ENCODE assay signal across 5 worm cellular contexts in genomic region chrX:10194327-10195096, ce11.
TF ChIP-seq lines count a peak whose summit lies in the region.

Gene myrf-2 (minus strand): TSS chrX:10194377.

TF ChIP-seq in whole organism, L1 larva, 84 proteins besides CTCF, POLR2A, EP300 and RAD21 (continues in another document):
- peak; percentile 89 for TF ChIP-seq lin-14 (GFP tag; optimal IDR thresholded peaks at IDR 0.05; lab: Kevin White, UChicago)
- TF ChIP-seq tbx-2 (tag; optimal IDR thresholded peaks at IDR 0.05; lab: Kevin White, UChicago), result no peak
- peak; percentile 19 for TF ChIP-seq nhr-90 (tag; optimal IDR thresholded peaks at IDR 0.05; lab: Kevin White, UChicago; ENCODE audit: poor library complexity)
- TF ChIP-seq swsn-7 (tag; optimal IDR thresholded peaks at IDR 0.05; lab: Kevin White, UChicago), result peak; percentile 1
- TF ChIP-seq irx-1 (tag; optimal IDR thresholded peaks at IDR 0.05; lab: Kevin White, UChicago), result no peak
- peak; percentile 87 for TF ChIP-seq pag-3 (tag; optimal IDR thresholded peaks at IDR 0.05; lab: Kevin White, UChicago; ENCODE audit: borderline replicate concordance, insufficient read depth)
- TF ChIP-seq egl-27 (tag; optimal IDR thresholded peaks at IDR 0.05; lab: Kevin White, UChicago), result no peak
- TF ChIP-seq xbp-1 (tag; optimal IDR thresholded peaks at IDR 0.05; lab: Kevin White, UChicago), result peak; percentile 33
- TF ChIP-seq grh-1 (GFP tag; IDR thresholded peaks at IDR 0.05; lab: Robert Waterston, UW), result peak; percentile 91
- TF ChIP-seq lsy-2 (tag; optimal IDR thresholded peaks at IDR 0.05; lab: Kevin White, UChicago), result peak in 1 of 2 experiments; percentile 20
- TF ChIP-seq snu-23 (GFP tag; optimal IDR thresholded peaks at IDR 0.05; lab: Kevin White, UChicago), result peak; percentile 47
- TF ChIP-seq mep-1 (tag; optimal IDR thresholded peaks at IDR 0.05; lab: Kevin White, UChicago), result peak; percentile 47
- TF ChIP-seq nhr-71 (tag; optimal IDR thresholded peaks at IDR 0.05; lab: Kevin White, UChicago), result peak; percentile 36
- TF ChIP-seq zip-4 (GFP tag; optimal IDR thresholded peaks at IDR 0.05; lab: Kevin White, UChicago), result peak; percentile 63
- peak; percentile 90 for TF ChIP-seq nhr-85 (tag; lab: Kevin White, UChicago)
- TF ChIP-seq elt-3 (tag; optimal IDR thresholded peaks at IDR 0.05; lab: Kevin White, UChicago), result peak in 2 of 6 experiments; percentile 30 to 58
- TF ChIP-seq blmp-1 (tag; optimal IDR thresholded peaks at IDR 0.05; lab: Kevin White, UChicago), result peak; percentile 89
- peak; percentile 59 for TF ChIP-seq nhr-20 (tag; optimal IDR thresholded peaks at IDR 0.05; lab: Kevin White, UChicago)

TF ChIP-seq in whole organism, L2 larva, 48 proteins besides CTCF, POLR2A, EP300 and RAD21:
- no peak for TF ChIP-seq ZK546.5 (tag; optimal IDR thresholded peaks at IDR 0.05; lab: Kevin White, UChicago)
- TF ChIP-seq nhr-21 (tag; optimal IDR thresholded peaks at IDR 0.05; lab: Kevin White, UChicago), result peak; percentile 21
- TF ChIP-seq peb-1 (tag; optimal IDR thresholded peaks at IDR 0.05; lab: Kevin White, UChicago), result peak; percentile 80
- TF ChIP-seq mdl-1 (tag; optimal IDR thresholded peaks at IDR 0.05; lab: Kevin White, UChicago), result peak in 1 of 2 experiments; percentile 13
- peak; percentile 50 for TF ChIP-seq blmp-1 (tag; optimal IDR thresholded peaks at IDR 0.05; lab: Kevin White, UChicago; ENCODE audit: insufficient read depth)
- TF ChIP-seq sma-3 (GFP tag; optimal IDR thresholded peaks at IDR 0.05; lab: Kevin White, UChicago), result peak; percentile 12
- TF ChIP-seq nhr-129 (tag; optimal IDR thresholded peaks at IDR 0.05; lab: Kevin White, UChicago), result peak; percentile 4
- TF ChIP-seq unc-39 (tag; optimal IDR thresholded peaks at IDR 0.05; lab: Kevin White, UChicago), result no peak
- TF ChIP-seq F13H6.1 (tag; optimal IDR thresholded peaks at IDR 0.05; lab: Kevin White, UChicago), result peak; percentile 23
- TF ChIP-seq nhr-25 (tag; optimal IDR thresholded peaks at IDR 0.05; lab: Kevin White, UChicago), result peak; percentile 63
TF ChIP-seq in whole organism, L2 larva: peak in this region for 8.

TF ChIP-seq in whole organism, L3 larva, 47 proteins besides CTCF, POLR2A, EP300 and RAD21:
- TF ChIP-seq egl-5 (tag; optimal IDR thresholded peaks at IDR 0.05; lab: Kevin White, UChicago), result no peak
- TF ChIP-seq nfya-1 (tag; optimal IDR thresholded peaks at IDR 0.05; lab: Kevin White, UChicago; ENCODE audit: insufficient read depth), result peak; percentile 11
- peak; percentile 30 for TF ChIP-seq hmg-11 (tag; optimal IDR thresholded peaks at IDR 0.05; lab: Kevin White, UChicago)
- no peak for TF ChIP-seq fkh-2 (tag; optimal IDR thresholded peaks at IDR 0.05; lab: Kevin White, UChicago)
- peak; percentile 54 for TF ChIP-seq nhr-23 (tag; optimal IDR thresholded peaks at IDR 0.05; lab: Kevin White, UChicago)
- no peak for TF ChIP-seq R02D3.7 (tag; optimal IDR thresholded peaks at IDR 0.05; lab: Kevin White, UChicago)
- TF ChIP-seq pha-4 (tag; optimal IDR thresholded peaks at IDR 0.05; lab: Kevin White, UChicago), result peak; percentile 40
- TF ChIP-seq nhr-25 (tag; optimal IDR thresholded peaks at IDR 0.05; lab: Kevin White, UChicago), result peak; percentile 76

TF ChIP-seq in whole organism, L4 larva, 104 proteins besides CTCF, POLR2A, EP300 and RAD21:
- peak in 1 of 2 experiments; percentile 36 for TF ChIP-seq mdl-1 (tag; optimal IDR thresholded peaks at IDR 0.05; lab: Kevin White, UChicago)
- TF ChIP-seq hlh-11 (tag; optimal IDR thresholded peaks at IDR 0.05; lab: Kevin White, UChicago), result peak; percentile 58
- no peak for TF ChIP-seq zfp-3 (GFP tag; conservative IDR thresholded peaks at IDR 0.05; lab: Robert Waterston, UW)
- no peak for TF ChIP-seq nhr-11 (tag; optimal IDR thresholded peaks at IDR 0.05; lab: Kevin White, UChicago)
- TF ChIP-seq unc-62 (GFP tag; optimal IDR thresholded peaks at IDR 0.05 in 1 of 2; lab: Kevin White, UChicago), result peak in 1 of 2 experiments; percentile 52
- no peak for TF ChIP-seq unc-62 (tag; optimal IDR thresholded peaks at IDR 0.05; lab: Kevin White, UChicago)
- no peak for TF ChIP-seq rbr-2 (tag; optimal IDR thresholded peaks at IDR 0.05; lab: Kevin White, UChicago)
- peak; percentile 58 for TF ChIP-seq mxl-3 (GFP tag; optimal IDR thresholded peaks at IDR 0.05; lab: Kevin White, UChicago)
- TF ChIP-seq nhr-28 (tag; optimal IDR thresholded peaks at IDR 0.05; lab: Kevin White, UChicago), result peak; percentile 48
- no peak for TF ChIP-seq sdz-12 (GFP tag; optimal IDR thresholded peaks at IDR 0.05; lab: Kevin White, UChicago)
- TF ChIP-seq nhr-48 (tag; optimal IDR thresholded peaks at IDR 0.05; lab: Kevin White, UChicago), result peak; percentile 20
- no peak for TF ChIP-seq ZK546.5 (tag; optimal IDR thresholded peaks at IDR 0.05; lab: Kevin White, UChicago)
- TF ChIP-seq T26A8.4 (GFP tag; IDR thresholded peaks at IDR 0.05; lab: Robert Waterston, UW), result no peak
- TF ChIP-seq lin-38 (GFP tag; IDR thresholded peaks at IDR 0.05; lab: Robert Waterston, UW), result no peak
- no peak for TF ChIP-seq lin-29 (GFP tag; IDR thresholded peaks at IDR 0.05; lab: Robert Waterston, UW)
- no peak for TF ChIP-seq nhr-111 (GFP tag; optimal IDR thresholded peaks at IDR 0.05; lab: Kevin White, UChicago)
- TF ChIP-seq daf-8 (GFP tag; IDR thresholded peaks at IDR 0.05; lab: Robert Waterston, UW), result no peak
- TF ChIP-seq mep-1 (tag; optimal IDR thresholded peaks at IDR 0.05; lab: Kevin White, UChicago), result peak; percentile 9
- no peak for TF ChIP-seq nhr-76 (tag; optimal IDR thresholded peaks at IDR 0.05; lab: Kevin White, UChicago)
- no peak for TF ChIP-seq nhr-102 (tag; optimal IDR thresholded peaks at IDR 0.05; lab: Kevin White, UChicago)

TF ChIP-seq in whole organism, young adult, 124 proteins besides CTCF, POLR2A, EP300 and RAD21:
- TF ChIP-seq rec-8 (tag; optimal IDR thresholded peaks at IDR 0.05; lab: Kevin White, UChicago) (no peak), cebp-1 (GFP tag; IDR thresholded peaks at IDR 0.05; lab: Robert Waterston, UW) (peak; percentile 43; the same call in 1 of the 2 replicates), cebp-1 (tag; optimal IDR thresholded peaks at IDR 0.05; lab: Kevin White, UChicago) (peak; percentile 88), lsl-1 (GFP tag; optimal IDR thresholded peaks at IDR 0.05; lab: Kevin White, UChicago) (no peak), F57A8.1 (GFP tag; optimal IDR thresholded peaks at IDR 0.05; lab: Kevin White, UChicago) (no peak), mel-28 (tag; optimal IDR thresholded peaks at IDR 0.05; lab: Kevin White, UChicago; ENCODE audit: borderline replicate concordance) (no peak), let-526 (GFP tag; IDR thresholded peaks at IDR 0.05; lab: Robert Waterston, UW) (no peak), zim-3 (tag; optimal IDR thresholded peaks at IDR 0.05; lab: Kevin White, UChicago) (no peak), tbx-9 (tag; optimal IDR thresholded peaks at IDR 0.05; lab: Kevin White, UChicago; ENCODE audit: borderline replicate concordance) (no peak)
